Worm (Caenorhabditis elegans): ENCODE data around the gene srw-55.

ce11 chrV:15917458-15917857 is 22.7 kb downstream of the srw-55 start, which contains the start of gene F35E8.9:
- TF ChIP-seq snpc-4 (tag; optimal IDR thresholded peaks at IDR 0.05) (no peak), nhr-76 (tag; optimal IDR thresholded peaks at IDR 0.05) (no peak), tag-97 (GFP tag; IDR thresholded peaks at IDR 0.05) (no peak), mdl-1 (tag; optimal IDR thresholded peaks at IDR 0.05) (no peak), F44E2.7 (GFP tag; IDR thresholded peaks at IDR 0.05) (no peak), ztf-11 (tag; optimal IDR thresholded peaks at IDR 0.05) (no peak), unc-39 (tag; optimal IDR thresholded peaks at IDR 0.05) (no peak), nhr-10 (tag; optimal IDR thresholded peaks at IDR 0.05) (no peak), fos-1 (tag; optimal IDR thresholded peaks at IDR 0.05) (no peak), daf-16 (GFP tag; optimal IDR thresholded peaks at IDR 0.05) (no peak), daf-16 (tag; optimal IDR thresholded peaks at IDR 0.05) (no peak)
